Worm (Caenorhabditis elegans): ENCODE data around the gene W01A11.7.

The W01A11.7 gene

DNA sequence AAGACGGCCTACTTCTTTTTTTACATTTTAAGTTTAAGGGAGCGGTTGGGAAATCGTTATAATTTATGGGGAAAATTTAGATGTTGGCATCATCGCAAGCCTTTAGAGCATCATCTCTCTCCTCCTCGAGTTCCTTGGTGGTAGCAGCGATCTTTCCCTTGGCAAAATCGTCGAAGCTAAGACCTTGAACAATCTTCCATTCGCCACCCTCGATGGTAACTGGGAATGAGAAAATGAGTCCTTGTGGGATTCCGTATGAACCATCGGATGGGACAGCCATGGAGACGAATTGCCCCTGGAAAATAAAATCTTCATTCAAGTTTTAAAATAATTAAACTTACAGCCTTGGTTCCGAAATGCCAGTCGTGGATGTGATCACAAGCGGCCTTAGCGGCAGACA lies 10.2 kb upstream of the W01A11.7 start:
- no peak for TF ChIP-seq T22C8.4 (GFP tag; IDR thresholded peaks at IDR 0.05)
- TF ChIP-seq tab-1 (GFP tag; IDR thresholded peaks at IDR 0.05): no peak
- no peak for TF ChIP-seq cog-1 (tag; optimal IDR thresholded peaks at IDR 0.05)
- no peak for TF ChIP-seq ref-1 (GFP tag; conservative IDR thresholded peaks at IDR 0.05)
- no peak for TF ChIP-seq klf-2 (GFP tag; conservative IDR thresholded peaks at IDR 0.05)
- no peak for TF ChIP-seq ztf-23 (GFP tag; IDR thresholded peaks at IDR 0.05)

DNA sequence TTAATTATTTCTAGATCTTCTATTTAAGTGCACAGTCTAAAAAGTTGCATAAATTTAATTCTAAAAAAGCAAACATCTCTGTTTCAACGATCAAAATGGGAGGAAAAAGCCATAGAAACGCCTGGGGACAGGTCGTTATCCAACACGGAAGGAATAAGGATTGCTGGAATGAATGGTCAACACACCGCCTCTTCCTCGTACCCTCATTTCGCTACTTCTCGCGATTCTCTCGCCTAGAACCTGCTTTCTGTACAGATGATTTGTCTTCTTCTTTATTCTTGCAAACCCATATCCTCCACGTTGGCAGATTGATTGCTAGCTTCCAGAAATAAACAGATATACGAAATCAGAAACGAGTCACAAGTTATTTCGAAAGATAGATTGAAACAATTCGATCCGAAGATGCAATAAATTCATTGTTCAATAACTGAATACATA lies 9.7 kb upstream of the W01A11.7 start, which contains the start of gene dpy-11:
Gene dpy-11 (minus strand): TSS at position 354 of the 438 bp plus-strand sequence.
- no peak for TF ChIP-seq med-1 (GFP tag; optimal IDR thresholded peaks at IDR 0.05; ENCODE audit: insufficient read depth)
- TF ChIP-seq cog-1 (tag; optimal IDR thresholded peaks at IDR 0.05): no peak
- TF ChIP-seq klf-2 (GFP tag; conservative IDR thresholded peaks at IDR 0.05): no peak
- TF ChIP-seq ref-1 (GFP tag; conservative IDR thresholded peaks at IDR 0.05): no peak
- TF ChIP-seq ztf-23 (GFP tag; IDR thresholded peaks at IDR 0.05): no peak
- no peak for TF ChIP-seq tab-1 (GFP tag; IDR thresholded peaks at IDR 0.05)
- no peak for TF ChIP-seq flt-1 (GFP tag; IDR thresholded peaks at IDR 0.05)
- no peak for TF ChIP-seq ztf-29 (GFP tag; IDR thresholded peaks at IDR 0.05)
- no peak for TF ChIP-seq T22C8.4 (GFP tag; IDR thresholded peaks at IDR 0.05)

DNA sequence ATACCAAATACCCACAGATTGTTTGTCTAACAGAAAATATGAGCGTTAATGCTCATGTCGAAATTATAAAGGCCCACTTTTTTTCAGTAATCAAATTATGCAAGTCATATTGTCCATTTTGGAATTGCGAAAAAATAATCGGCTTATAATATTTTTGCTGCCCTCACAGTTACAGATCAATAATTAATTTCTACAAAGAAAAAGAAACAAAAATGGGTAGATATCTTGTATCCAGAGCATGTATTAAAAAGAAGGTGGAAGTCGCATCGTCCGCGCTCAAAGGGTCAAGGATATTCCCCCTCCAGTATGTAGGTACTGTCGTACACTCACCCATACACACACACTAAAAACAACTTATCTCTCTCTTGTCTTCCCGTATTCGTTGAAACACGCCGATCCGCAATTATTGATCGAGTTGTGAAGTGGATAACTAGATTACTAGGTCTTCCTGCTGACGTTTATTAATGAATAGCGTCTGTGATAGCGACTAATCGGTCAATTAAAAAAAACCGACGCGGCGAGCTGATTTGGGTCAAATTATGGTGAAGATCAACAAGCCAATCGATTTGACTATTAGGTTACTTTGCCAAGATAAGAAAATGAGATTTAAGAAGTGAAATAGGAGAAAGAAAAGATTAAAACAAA lies 8.7 kb upstream of the W01A11.7 start:
- TF ChIP-seq T22C8.4 (GFP tag; IDR thresholded peaks at IDR 0.05): 0 out of 2 replicates have a peak, but pooled peaks have one; percentile 18
- TF ChIP-seq ref-1 (GFP tag; conservative IDR thresholded peaks at IDR 0.05): no peak

DNA sequence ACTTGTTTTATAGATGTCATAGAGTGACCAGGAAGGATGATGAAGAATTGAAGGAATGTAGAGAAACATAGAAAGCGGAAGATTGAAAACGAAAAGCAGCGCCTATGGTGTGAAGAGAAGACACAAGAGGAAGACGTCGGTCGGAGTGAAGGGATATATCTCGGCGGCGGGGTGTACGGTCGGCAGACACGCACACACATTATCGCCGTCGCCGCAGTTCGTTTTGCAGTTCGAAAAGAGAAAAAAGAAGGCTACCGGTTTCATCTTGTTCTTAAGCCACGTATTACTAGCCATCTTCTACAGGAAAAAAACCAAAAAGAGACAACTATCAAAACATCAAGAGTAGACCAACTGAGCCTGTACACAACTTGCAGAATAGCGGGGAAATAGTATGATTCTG lies 8.2 kb upstream of the W01A11.7 start:
- TF ChIP-seq cog-1 (tag; optimal IDR thresholded peaks at IDR 0.05) (no peak), med-1 (GFP tag; optimal IDR thresholded peaks at IDR 0.05; ENCODE audit: insufficient read depth) (no peak)

DNA sequence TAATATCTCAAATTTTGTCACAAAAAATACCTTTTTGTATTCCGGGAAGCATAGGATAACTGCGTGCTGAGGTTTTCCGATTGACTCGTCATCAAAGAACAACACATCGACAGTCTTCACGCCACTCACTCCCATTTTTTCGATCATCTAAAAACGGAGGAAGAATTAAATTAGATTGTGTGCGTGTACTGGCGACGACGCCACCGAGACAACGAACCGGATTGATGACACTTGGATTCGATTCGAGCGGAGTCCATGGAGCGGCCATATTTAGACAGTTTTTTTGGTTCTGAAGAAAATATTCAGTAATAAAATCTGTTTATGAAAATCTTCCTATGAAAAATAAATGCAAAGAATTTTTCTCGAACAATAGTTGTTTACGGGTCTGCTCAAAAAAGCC lies 5.9 kb upstream of the W01A11.7 start, which contains the start of gene ubh-1:
Gene ubh-1 (minus strand): TSS at position 289 of the 400 bp plus-strand sequence.
- TF ChIP-seq ref-1 (GFP tag; conservative IDR thresholded peaks at IDR 0.05): no peak
- TF ChIP-seq med-1 (GFP tag; optimal IDR thresholded peaks at IDR 0.05; ENCODE audit: insufficient read depth): no peak
- no peak for TF ChIP-seq ztf-23 (GFP tag; IDR thresholded peaks at IDR 0.05)
- no peak for TF ChIP-seq tab-1 (GFP tag; IDR thresholded peaks at IDR 0.05)
- no peak for TF ChIP-seq klf-2 (GFP tag; conservative IDR thresholded peaks at IDR 0.05)
- TF ChIP-seq cog-1 (tag; optimal IDR thresholded peaks at IDR 0.05): no peak
- no peak for TF ChIP-seq T22C8.4 (GFP tag; IDR thresholded peaks at IDR 0.05)
- no peak for TF ChIP-seq ztf-29 (GFP tag; IDR thresholded peaks at IDR 0.05)

DNA sequence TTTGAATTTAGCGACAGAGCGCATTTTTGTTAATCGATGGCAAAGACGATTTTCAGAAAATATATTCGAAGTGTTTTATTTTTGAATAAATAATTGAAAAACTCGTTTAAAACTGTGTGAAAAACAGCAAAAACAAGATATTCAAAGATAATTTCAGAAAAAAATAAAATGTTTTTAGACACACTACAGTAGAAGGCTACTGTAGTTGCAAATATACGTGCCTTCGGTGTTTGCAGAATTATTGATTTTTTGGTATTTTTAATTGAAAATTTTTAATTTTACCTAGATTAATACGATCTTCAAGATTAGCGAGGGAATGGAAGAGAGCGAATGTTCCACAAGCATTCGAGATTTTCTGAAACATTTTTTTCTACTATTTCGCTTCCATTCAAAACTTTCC lies 5.4 kb upstream of the W01A11.7 start:
- TF ChIP-seq cog-1 (tag; optimal IDR thresholded peaks at IDR 0.05): no peak

DNA sequence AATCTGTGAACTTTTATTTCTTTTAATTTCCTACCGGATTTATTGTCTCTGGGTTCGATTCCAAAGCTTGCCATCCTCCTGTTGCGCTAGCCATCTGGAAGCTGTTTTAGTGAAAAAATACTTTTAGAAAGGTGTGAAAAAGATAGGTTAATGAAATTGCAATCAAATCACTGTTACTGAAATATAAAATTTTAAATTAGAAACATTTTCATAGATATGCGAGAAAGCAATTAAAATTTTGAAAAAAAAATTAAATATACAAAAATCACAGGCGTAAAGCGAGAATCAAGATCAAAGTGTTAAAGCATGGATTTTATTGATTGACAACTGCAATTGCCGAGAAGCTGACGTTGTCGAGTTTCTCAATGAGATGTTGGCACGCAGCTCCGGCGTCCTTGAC lies 4.5 kb upstream of the W01A11.7 start, which contains the start of gene ubh-2:
Gene ubh-2 (minus strand): TSS at position 101 of the 400 bp plus-strand sequence.
- TF ChIP-seq ztf-29 (GFP tag; IDR thresholded peaks at IDR 0.05) (no peak), cog-1 (tag; optimal IDR thresholded peaks at IDR 0.05) (no peak), ref-1 (GFP tag; conservative IDR thresholded peaks at IDR 0.05) (no peak)

DNA sequence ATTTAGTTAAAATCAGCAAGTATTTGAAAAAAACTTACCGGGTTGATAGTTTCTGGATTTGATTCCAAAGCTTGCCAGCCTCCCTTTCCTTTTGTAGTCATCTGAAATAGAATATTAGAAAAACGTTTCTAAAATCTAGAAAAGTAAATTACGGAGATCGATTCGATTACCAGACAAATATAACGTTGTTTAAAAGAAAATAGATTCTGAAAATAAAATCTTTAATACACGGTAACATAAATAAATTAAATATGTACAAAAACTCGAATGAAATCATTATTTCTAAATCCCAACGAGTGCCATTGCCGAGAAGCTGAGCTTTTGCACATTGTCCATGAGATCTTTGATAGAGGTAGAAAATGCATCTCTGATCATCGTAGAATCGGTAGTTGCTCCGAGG lies 3.5 kb upstream of the W01A11.7 start, which contains the start of gene ubh-3:
Gene ubh-3 (minus strand): TSS at position 101 of the 400 bp plus-strand sequence.
- TF ChIP-seq ztf-23 (GFP tag; IDR thresholded peaks at IDR 0.05): no peak
- TF ChIP-seq med-1 (GFP tag; optimal IDR thresholded peaks at IDR 0.05; ENCODE audit: insufficient read depth): no peak
- TF ChIP-seq T22C8.4 (GFP tag; IDR thresholded peaks at IDR 0.05): no peak
- no peak for TF ChIP-seq cog-1 (tag; optimal IDR thresholded peaks at IDR 0.05)

DNA sequence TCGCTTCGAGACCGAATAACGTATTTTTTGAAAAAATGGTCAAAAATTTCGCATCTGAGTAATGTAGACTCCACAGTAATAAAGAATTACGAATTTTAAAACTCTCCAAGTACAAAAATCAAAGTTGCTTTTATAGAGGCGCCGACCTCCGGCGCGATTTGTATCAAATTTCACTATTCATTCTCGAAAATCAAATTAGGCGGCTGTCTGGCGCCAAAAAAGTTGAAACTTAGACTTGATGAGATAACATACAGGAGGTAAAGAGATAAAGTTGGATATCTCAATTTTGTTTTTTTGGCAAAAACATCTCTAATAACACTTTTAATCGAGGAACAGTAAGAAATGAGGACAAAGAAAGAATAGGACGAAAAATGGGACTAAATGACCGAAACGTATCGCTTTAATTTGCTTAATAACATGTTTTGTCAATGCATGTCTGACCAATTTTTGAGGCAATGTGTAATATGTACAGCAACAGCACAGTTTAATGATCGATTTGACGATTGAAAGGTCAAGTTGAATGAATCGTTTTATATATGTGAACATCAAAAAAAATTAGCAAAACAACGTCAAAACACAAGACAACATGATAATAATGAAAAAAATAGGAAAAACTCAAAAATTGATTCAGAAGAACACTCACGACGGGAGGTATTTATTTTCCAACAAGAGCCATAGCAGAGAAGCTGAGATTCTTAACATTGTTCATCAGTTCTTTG lies 1.2 kb upstream of the W01A11.7 start:
- TF ChIP-seq ztf-29 (GFP tag; IDR thresholded peaks at IDR 0.05) (no peak), klf-2 (GFP tag; conservative IDR thresholded peaks at IDR 0.05) (no peak), flt-1 (GFP tag; IDR thresholded peaks at IDR 0.05) (no peak), ref-1 (GFP tag; conservative IDR thresholded peaks at IDR 0.05) (no peak), med-1 (GFP tag; optimal IDR thresholded peaks at IDR 0.05; ENCODE audit: insufficient read depth) (no peak), ztf-23 (GFP tag; IDR thresholded peaks at IDR 0.05) (no peak), T22C8.4 (GFP tag; IDR thresholded peaks at IDR 0.05) (no peak), cog-1 (tag; optimal IDR thresholded peaks at IDR 0.05) (no peak)

DNA sequence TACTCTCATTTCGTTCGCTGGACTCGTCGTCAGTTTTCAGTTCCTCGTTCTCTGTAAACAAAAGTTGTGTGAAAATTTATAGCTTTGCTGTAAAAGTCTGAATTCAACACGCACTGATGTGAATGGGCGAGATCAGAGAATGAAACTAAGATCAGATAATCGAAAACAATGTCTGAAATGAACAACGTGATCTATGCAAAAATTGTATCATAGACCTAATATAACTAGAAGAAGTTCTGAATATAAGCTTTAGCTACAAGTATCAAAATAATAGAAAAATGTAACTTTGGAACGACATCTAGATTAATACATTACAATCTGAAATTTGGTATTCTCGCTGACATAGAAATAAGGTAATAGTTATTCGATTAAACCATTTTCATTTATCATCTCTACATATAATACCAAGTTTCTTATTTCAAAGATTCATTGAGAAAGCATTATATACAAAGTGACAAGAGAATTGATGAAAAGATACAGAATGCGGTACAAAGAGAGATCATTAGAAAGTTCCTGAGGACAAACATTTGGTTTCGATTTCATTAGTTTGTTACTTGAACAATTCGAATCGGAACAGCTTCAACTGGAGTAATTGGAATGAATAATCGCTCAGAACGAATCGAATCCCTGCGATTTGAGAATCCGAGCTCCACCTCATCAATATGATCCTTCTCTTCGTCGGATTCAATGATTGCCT lies 910 bp downstream of the W01A11.7 start, which contains the start of gene moc-2:
Gene moc-2 (minus strand): TSS at position 51 of the 697 bp plus-strand sequence.
- TF ChIP-seq T22C8.4 (GFP tag; IDR thresholded peaks at IDR 0.05) (no peak), ztf-23 (GFP tag; IDR thresholded peaks at IDR 0.05) (no peak), cog-1 (tag; optimal IDR thresholded peaks at IDR 0.05) (no peak), ref-1 (GFP tag; conservative IDR thresholded peaks at IDR 0.05) (no peak), flt-1 (GFP tag; IDR thresholded peaks at IDR 0.05) (no peak), tab-1 (GFP tag; IDR thresholded peaks at IDR 0.05) (no peak), ztf-29 (GFP tag; IDR thresholded peaks at IDR 0.05) (no peak), med-1 (GFP tag; optimal IDR thresholded peaks at IDR 0.05; ENCODE audit: insufficient read depth) (no peak), klf-2 (GFP tag; conservative IDR thresholded peaks at IDR 0.05) (no peak)

Data from whole organism, midembryonic.